Fruit fly (Drosophila melanogaster) whole organism: Measurements from ENCODE around the gene CG15930.

ENCODE experiments used
- CG8478 ChIP-seq: fragments of >200 bp; optimal IDR thresholded peaks from 2 replicates; lab custom pipeline; 2018; ENCODE audit warnings: inconsistent platforms
- Dll ChIP-seq: fragments of >200 bp; optimal IDR thresholded peaks from 2 replicates; lab custom pipeline; 2017
- EcR ChIP-seq, 2 experiments: fragments of >200 bp; optimal IDR thresholded peaks; 2 replicates each; lab custom pipeline; 2017; ENCODE audit warnings: missing biosample characterization in 2 of 2, missing genetic modification characterization in 2 of 2, missing genetic modification reagents in 2 of 2
- pan ChIP-seq: fragments of >200 bp; optimal IDR thresholded peaks from 2 replicates; lab custom pipeline; 2017
- psq ChIP-seq: fragments of >200 bp; optimal IDR thresholded peaks from 2 replicates; lab custom pipeline; 2017
- usp ChIP-seq: fragments of >200 bp; optimal IDR thresholded peaks from 2 replicates; lab custom pipeline; 2017; ENCODE audit warnings: missing biosample characterization, missing genetic modification characterization, mixed read lengths

Gene CG15930

dm6 chrX:5295766-5296165 lies 21.3 kb downstream of the CG15930 start, which contains the start of gene CG42749:
Gene CG42749, plus strand, starts transcription at chrX:5296066.
- TF ChIP-seq CG8478 (lab: Kevin White, UChicago) (no peak), psq (lab: Kevin White, UChicago) (no peak), Dll (lab: Kevin White, UChicago) (no peak), usp (GFP tag; lab: Kevin White, UChicago) (no peak)

dm6 chrX:5293141-5293540 lies 24.0 kb downstream of the CG15930 start:
- TF ChIP-seq EcR (GFP tag; optimal IDR thresholded peaks at IDR 0.05; lab: Kevin White, UChicago) = no peak
- no peak for TF ChIP-seq usp (GFP tag; lab: Kevin White, UChicago)
- TF ChIP-seq CG8478 (lab: Kevin White, UChicago) = no peak
- TF ChIP-seq psq (lab: Kevin White, UChicago) = no peak
- no peak for TF ChIP-seq Dll (lab: Kevin White, UChicago)
- TF ChIP-seq pan = no peak

- TF ChIP-seq pan (no peak), usp (GFP tag; lab: Kevin White, UChicago) (no peak), psq (lab: Kevin White, UChicago) (no peak), CG8478 (lab: Kevin White, UChicago) (no peak), EcR (GFP tag; optimal IDR thresholded peaks at IDR 0.05; lab: Kevin White, UChicago) (no peak), Dll (lab: Kevin White, UChicago) (no peak)
Measured at dm6 chrX:5289692-5290091, 27.4 kb downstream of the CG15930 start.

dm6 chrX:5286513-5286912 lies 30.6 kb downstream of the CG15930 start:
- no peak for TF ChIP-seq EcR (GFP tag; optimal IDR thresholded peaks at IDR 0.05; lab: Kevin White, UChicago)
- TF ChIP-seq psq (lab: Kevin White, UChicago) = no peak
- TF ChIP-seq CG8478 (lab: Kevin White, UChicago) = no peak
- no peak for TF ChIP-seq pan

dm6 chrX:5285835-5286234 lies 31.3 kb downstream of the CG15930 start:
- TF ChIP-seq Dll (lab: Kevin White, UChicago) = no peak
- no peak for TF ChIP-seq EcR (GFP tag; optimal IDR thresholded peaks at IDR 0.05; lab: Kevin White, UChicago)
- no peak for TF ChIP-seq psq (lab: Kevin White, UChicago)
